Fruit fly (Drosophila melanogaster) whole organism, embryonic: ENCODE data around the gene TFAM.

ENCODE experiments used
- CG10366 ChIP-seq: fragments of 200-800 bp; sonication (Bioruptor generic); IDR thresholded peaks from 2 replicates; pipeline ENCODE4 v1.3.6; 2022; ENCODE audit warnings: missing biosample characterization, missing genetic modification characterization
- CG11085 ChIP-seq: fragments of 200-800 bp; sonication (Bioruptor generic); IDR thresholded peaks from 2 replicates; pipeline ENCODE4 v1.3.6; 2022; ENCODE audit warnings: missing biosample characterization, missing genetic modification characterization
- CG11560 ChIP-seq: fragments of 200-800 bp; sonication (Bioruptor generic); IDR thresholded peaks from 3 replicates; pipeline ENCODE4 v1.3.6; 2022; ENCODE audit warnings: missing biosample characterization, missing genetic modification characterization
- CG15514 ChIP-seq: fragments of 200-800 bp; sonication (Bioruptor generic); optimal IDR thresholded peaks from 3 replicates; lab custom pipeline; 2017; ENCODE audit warnings: missing biosample characterization, missing genetic modification characterization, mild to moderate bottlenecking, moderate library complexity, missing genetic modification reagents
- CG17186 ChIP-seq: fragments of 200-800 bp; sonication (Bioruptor generic); optimal IDR thresholded peaks from 3 replicates; lab custom pipeline; 2017; ENCODE audit warnings: missing biosample characterization, missing genetic modification reagents, missing genetic modification characterization
- CG2199 ChIP-seq: fragments of 200-800 bp; sonication (Bioruptor generic); IDR thresholded peaks from 3 replicates; pipeline ENCODE4 v1.3.6; 2022; ENCODE audit warnings: missing biosample characterization, missing genetic modification characterization
- CG30403 ChIP-seq: fragments of 200-800 bp; sonication (Bioruptor generic); optimal IDR thresholded peaks from 3 replicates; lab custom pipeline; 2016; ENCODE audit warnings: missing biosample characterization, missing genetic modification characterization
- CG32532 ChIP-seq: fragments of 200-800 bp; sonication (Bioruptor generic); IDR thresholded peaks from 2 replicates; pipeline ENCODE4 v1.3.6; 2022; ENCODE audit warnings: missing biosample characterization, missing genetic modification characterization
- CG4328 ChIP-seq: fragments of 200-800 bp; sonication (Bioruptor generic); optimal IDR thresholded peaks from 3 replicates; lab custom pipeline; 2017; ENCODE audit warnings: missing biosample characterization, missing genetic modification reagents, missing genetic modification characterization
- CG5180 ChIP-seq: fragments of 200-800 bp; sonication (Bioruptor generic); optimal IDR thresholded peaks from 3 replicates; lab custom pipeline; 2017; ENCODE audit warnings: missing biosample characterization, missing genetic modification characterization, mild to moderate bottlenecking, moderate library complexity, missing genetic modification reagents
- CG6272 ChIP-seq: fragments of 200-800 bp; sonication (Bioruptor generic); IDR thresholded peaks from 2 replicates; pipeline ENCODE4 v1.3.6; 2022; ENCODE audit warnings: missing biosample characterization, missing genetic modification characterization
- CG6689 ChIP-seq: fragments of 200-800 bp; sonication (Bioruptor generic); IDR thresholded peaks from 2 replicates; pipeline ENCODE4 v1.3.6; 2022; ENCODE audit warnings: missing biosample characterization, missing genetic modification characterization
- CG7786 ChIP-seq: fragments of 200-800 bp; sonication (Bioruptor generic); optimal IDR thresholded peaks from 2 replicates; lab custom pipeline; 2016; ENCODE audit warnings: missing biosample characterization, missing genetic modification characterization
- CG9215 ChIP-seq: fragments of 200-800 bp; sonication (Bioruptor generic); IDR thresholded peaks from 2 replicates; pipeline ENCODE4 v1.3.6; 2022; ENCODE audit warnings: missing biosample characterization, missing genetic modification characterization
- CG9817 ChIP-seq: fragments of 200-800 bp; sonication (Bioruptor generic); optimal IDR thresholded peaks from 2 replicates; lab custom pipeline; 2018; ENCODE audit warnings: missing biosample characterization, mild to moderate bottlenecking, missing genetic modification characterization, moderate library complexity
- CkIIα-i1 ChIP-seq: fragments of 200-800 bp; sonication (Bioruptor generic); IDR thresholded peaks from 2 replicates; pipeline ENCODE4 v1.3.6; 2022; ENCODE audit warnings: missing biosample characterization, missing genetic modification characterization
- D ChIP-seq, 2 experiments: fragments of 200-800 bp in 1 of 2; fragments of >200 bp in 1 of 2; sonication (Bioruptor generic) in 1 of 2; optimal IDR thresholded peaks; 2 replicates in 1 of 2; 3 replicates in 1 of 2; lab custom pipeline; 2017; ENCODE audit warnings: mild to moderate bottlenecking in 1 of 2, missing biosample characterization in 1 of 2, missing genetic modification characterization in 1 of 2, missing genetic modification reagents in 1 of 2
- Dbx ChIP-seq: fragments of 200-800 bp; sonication (Bioruptor generic); IDR thresholded peaks from 3 replicates; pipeline ENCODE4 v1.3.6; 2022; ENCODE audit warnings: missing biosample characterization, missing genetic modification characterization
- Dref ChIP-seq: fragments of 200-800 bp; sonication (Bioruptor generic); IDR thresholded peaks from 2 replicates; pipeline ENCODE4 v1.3.6; 2022; ENCODE audit warnings: missing biosample characterization, missing genetic modification characterization
- Fer2 ChIP-seq: fragments of 200-800 bp; sonication (Bioruptor generic); optimal IDR thresholded peaks from 2 replicates; lab custom pipeline; 2018; ENCODE audit warnings: missing biosample characterization, mild to moderate bottlenecking, missing genetic modification characterization, moderate library complexity
- GATAe ChIP-seq: fragments of 200-800 bp; sonication (Bioruptor generic); conservative IDR thresholded peaks from 2 replicates; pipeline ENCODE4 v1.3.6; 2022; ENCODE audit warnings: missing biosample characterization, missing genetic modification characterization
- Gug ChIP-seq: fragments of 200-800 bp; sonication (Bioruptor generic); IDR thresholded peaks from 4 replicates; pipeline ENCODE4 v1.3.6; 2022; ENCODE audit warnings: missing biosample characterization, missing genetic modification characterization
- HLH3B ChIP-seq: fragments of 200-800 bp; sonication (Bioruptor generic); IDR thresholded peaks from 2 replicates; pipeline ENCODE4 v1.3.6; 2022; ENCODE audit warnings: missing biosample characterization, missing genetic modification characterization
- MTF-1 ChIP-seq: fragments of 200-800 bp; sonication (Bioruptor generic); optimal IDR thresholded peaks from 2 replicates; lab custom pipeline; 2018; ENCODE audit warnings: missing biosample characterization, mild to moderate bottlenecking, missing genetic modification characterization, borderline replicate concordance
- PHDP ChIP-seq: fragments of 200-800 bp; sonication (Bioruptor generic); optimal IDR thresholded peaks from 3 replicates; lab custom pipeline; 2018; ENCODE audit warnings: missing biosample characterization, mild to moderate bottlenecking, missing genetic modification characterization, moderate library complexity
- Poxn ChIP-seq: fragments of 200-800 bp; sonication (Bioruptor generic); IDR thresholded peaks from 2 replicates; pipeline ENCODE4 v1.3.6; 2022; ENCODE audit warnings: missing biosample characterization, missing genetic modification characterization
- Ptx1 ChIP-seq: fragments of 200-800 bp; sonication (Bioruptor generic); IDR thresholded peaks from 2 replicates; pipeline ENCODE4 v1.3.6; 2022; ENCODE audit warnings: missing biosample characterization, missing genetic modification characterization
- Sry-δ ChIP-seq: fragments of 200-800 bp; sonication (Bioruptor generic); optimal IDR thresholded peaks from 2 replicates; lab custom pipeline; 2016; ENCODE audit warnings: missing biosample characterization, missing genetic modification characterization
- TFAM ChIP-seq: fragments of 200-800 bp; sonication (Bioruptor generic); optimal IDR thresholded peaks from 2 replicates; lab custom pipeline; 2017; ENCODE audit warnings: missing biosample characterization, missing genetic modification characterization, inconsistent platforms
- ac ChIP-seq: fragments of 200-800 bp; sonication (Bioruptor generic); optimal IDR thresholded peaks from 3 replicates; lab custom pipeline; 2017; ENCODE audit warnings: missing biosample characterization, mild to moderate bottlenecking, missing genetic modification characterization
- bowl ChIP-seq: fragments of 200-800 bp; sonication (Bioruptor generic); IDR thresholded peaks from 2 replicates; pipeline ENCODE4 v1.3.6; 2022; ENCODE audit warnings: missing biosample characterization, missing genetic modification characterization
- br ChIP-seq: fragments of >200 bp; optimal IDR thresholded peaks from 2 replicates; lab custom pipeline; 2017
- chif ChIP-seq, 2 experiments: fragments of 200-800 bp; sonication (Bioruptor generic); optimal IDR thresholded peaks; 3 replicates each; lab custom pipeline; 2016; ENCODE audit warnings: missing biosample characterization in 2 of 2, missing genetic modification characterization in 2 of 2
- ci ChIP-seq: fragments of 200-800 bp; sonication (Bioruptor generic); IDR thresholded peaks from 3 replicates; pipeline ENCODE4 v1.3.6; 2022; ENCODE audit warnings: missing biosample characterization, missing genetic modification characterization
- crc ChIP-seq: fragments of 200-800 bp; sonication (Bioruptor generic); optimal IDR thresholded peaks from 2 replicates; lab custom pipeline; 2016; ENCODE audit warnings: missing biosample characterization, missing genetic modification characterization
- crol ChIP-seq: fragments of 200-800 bp; sonication (Bioruptor generic); IDR thresholded peaks from 2 replicates; pipeline ENCODE4 v1.3.6; 2022; ENCODE audit warnings: missing biosample characterization, missing genetic modification characterization
- dan ChIP-seq: fragments of 200-800 bp; sonication (Bioruptor generic); IDR thresholded peaks from 2 replicates; pipeline ENCODE4 v1.3.6; 2022; ENCODE audit warnings: missing biosample characterization, missing genetic modification characterization
- ems ChIP-seq: fragments of 200-800 bp; sonication (Bioruptor generic); optimal IDR thresholded peaks from 3 replicates; lab custom pipeline; 2016; ENCODE audit warnings: missing biosample characterization, missing genetic modification characterization
- exex ChIP-seq: fragments of 200-800 bp; sonication (Bioruptor generic); optimal IDR thresholded peaks from 4 replicates; lab custom pipeline; 2018; ENCODE audit warnings: missing biosample characterization, mild to moderate bottlenecking, missing genetic modification characterization, moderate library complexity
- eyg ChIP-seq: fragments of 200-800 bp; sonication (Bioruptor generic); optimal IDR thresholded peaks from 3 replicates; lab custom pipeline; 2016; ENCODE audit warnings: missing biosample characterization, missing genetic modification characterization
- gce ChIP-seq: fragments of 200-800 bp; sonication (Bioruptor generic); IDR thresholded peaks from 3 replicates; pipeline ENCODE4 v1.3.6; 2022; ENCODE audit warnings: missing biosample characterization, missing genetic modification characterization
- gsb ChIP-seq: fragments of 200-800 bp; sonication (Bioruptor generic); IDR thresholded peaks from 2 replicates; pipeline ENCODE4 v1.3.6; 2022; ENCODE audit warnings: missing biosample characterization, missing genetic modification characterization
- insv ChIP-seq, 2 experiments: fragments of 200-800 bp; sonication (Bioruptor generic); optimal IDR thresholded peaks; 3 replicates each; lab custom pipeline; 2016 to 2018; ENCODE audit warnings: missing biosample characterization in 2 of 2, missing genetic modification characterization in 2 of 2
- lmd ChIP-seq: fragments of 200-800 bp; sonication (Bioruptor generic); IDR thresholded peaks from 2 replicates; pipeline ENCODE4 v1.3.6; 2022; ENCODE audit warnings: missing biosample characterization, missing genetic modification characterization
- onecut ChIP-seq: fragments of 200-800 bp; sonication (Bioruptor generic); IDR thresholded peaks from 2 replicates; pipeline ENCODE4 v1.3.6; 2022; ENCODE audit warnings: missing biosample characterization, missing genetic modification characterization
- pum ChIP-seq: fragments of 200-800 bp; sonication (Bioruptor generic); optimal IDR thresholded peaks from 2 replicates; lab custom pipeline; 2016; ENCODE audit warnings: missing biosample characterization, missing genetic modification characterization
- ro ChIP-seq: fragments of 200-800 bp; sonication (Bioruptor generic); IDR thresholded peaks from 2 replicates; pipeline ENCODE4 v1.3.6; 2022; ENCODE audit warnings: missing biosample characterization, missing genetic modification characterization
- sd ChIP-seq: fragments of 200-800 bp; sonication (Bioruptor generic); optimal IDR thresholded peaks from 3 replicates; lab custom pipeline; 2018; ENCODE audit warnings: missing biosample characterization, mild to moderate bottlenecking, missing genetic modification characterization, moderate library complexity
- slp2 ChIP-seq: fragments of 200-800 bp; sonication (Bioruptor generic); optimal IDR thresholded peaks from 2 replicates; lab custom pipeline; 2016; ENCODE audit warnings: missing biosample characterization, missing genetic modification characterization
- stc ChIP-seq: fragments of 200-800 bp; sonication (Bioruptor generic); IDR thresholded peaks from 2 replicates; pipeline ENCODE4 v1.3.6; 2022; ENCODE audit warnings: missing biosample characterization, missing genetic modification characterization
- tin ChIP-seq: fragments of 200-800 bp; sonication (Bioruptor generic); optimal IDR thresholded peaks from 3 replicates; lab custom pipeline; 2016; ENCODE audit warnings: missing biosample characterization, missing genetic modification characterization
- trem ChIP-seq: fragments of 200-800 bp; optimal IDR thresholded peaks from 3 replicates; lab custom pipeline; 2019; ENCODE audit warnings: missing biosample characterization, mild to moderate bottlenecking, missing genetic modification characterization, moderate library complexity
- tx ChIP-seq: fragments of 200-800 bp; sonication (Bioruptor generic); optimal IDR thresholded peaks from 2 replicates; lab custom pipeline; 2016; ENCODE audit warnings: missing biosample characterization, missing genetic modification characterization

Gene TFAM

dm6 chr3R:20555023-20555422 is 21.8 kb downstream of the TFAM start (continued):
- TF ChIP-seq bowl (GFP tag; lab: Robert Waterston, UW) (no peak), eyg (GFP tag; lab: Kevin White, UChicago) (no peak), CG2199 (GFP tag; lab: Robert Waterston, UW) (no peak), CG6689 (GFP tag; lab: Robert Waterston, UW) (peak; percentile 48), tx (GFP tag; lab: Kevin White, UChicago) (no peak), TFAM (GFP tag; lab: Kevin White, UChicago) (no peak), stc (peak; percentile 77), ro (GFP tag; lab: Robert Waterston, UW) (no peak; the same call in 1 of the 2 replicates), Poxn (GFP tag; lab: Robert Waterston, UW) (no peak), pum (GFP tag; lab: Kevin White, UChicago) (no peak), CG10366 (GFP tag; lab: Robert Waterston, UW) (no peak), ci (no peak), tin (GFP tag; lab: Kevin White, UChicago) (peak; percentile 44), CG5180 (peak; percentile 53), Dbx (GFP tag; lab: Robert Waterston, UW) (peak; percentile 69; the same call in 2 of the 3 replicates), Ptx1 (GFP tag; lab: Robert Waterston, UW) (peak; percentile 73), CG7786 (GFP tag; lab: Kevin White, UChicago) (no peak), dan (no peak), trem (tag; lab: Kevin White, UChicago) (peak; percentile 2), gce (GFP tag; lab: Robert Waterston, UW) (no peak), CG4328 (GFP tag; lab: Kevin White, UChicago) (no peak), ems (GFP tag; lab: Kevin White, UChicago) (peak; percentile 57), lmd (GFP tag; lab: Robert Waterston, UW) (peak; percentile 58), insv (GFP tag; optimal IDR thresholded peaks at IDR 0.05; lab: Kevin White, UChicago) (no peak), br (no peak), CG9817 (tag; lab: Kevin White, UChicago) (no peak), CG15514 (peak; percentile 43), CG11560 (peak; percentile 47; the same call in 1 of the 3 replicates), CG9215 (GFP tag; lab: Robert Waterston, UW) (peak; percentile 40; the same call in 1 of the 2 replicates), MTF-1 (GFP tag; lab: Kevin White, UChicago) (no peak), Sry-δ (GFP tag; lab: Kevin White, UChicago) (no peak), CG11085 (no peak), D (optimal IDR thresholded peaks at IDR 0.05; lab: Kevin White, UChicago) (no peak), D (GFP tag; optimal IDR thresholded peaks at IDR 0.05; lab: Kevin White, UChicago) (peak; percentile 40), gsb (0 out of 2 replicates have a peak, but pooled peaks have one; percentile 21), HLH3B (GFP tag; lab: Robert Waterston, UW) (peak; percentile 50), slp2 (no peak), Gug (GFP tag; lab: Robert Waterston, UW) (no peak), exex (tag; lab: Kevin White, UChicago) (peak; percentile 85), CkIIα-i1 (GFP tag; lab: Robert Waterston, UW) (no peak), Dref (no peak), CG17186 (no peak), CG32532 (GFP tag; lab: Robert Waterston, UW) (peak; percentile 86), CG30403 (GFP tag; lab: Kevin White, UChicago) (peak; percentile 23), Fer2 (no peak), GATAe (GFP tag; lab: Robert Waterston, UW) (0 out of 2 replicates have a peak, but pooled peaks have one; percentile 14), crc (GFP tag; lab: Kevin White, UChicago) (no peak), PHDP (tag; lab: Kevin White, UChicago) (peak; percentile 2), sd (tag; lab: Kevin White, UChicago) (no peak), CG6272 (GFP tag; lab: Robert Waterston, UW) (no peak), chif (GFP tag; optimal IDR thresholded peaks at IDR 0.05; lab: Kevin White, UChicago) (no peak), crol (no peak), onecut (GFP tag; lab: Robert Waterston, UW) (peak; percentile 44), ac (no peak)
